Worm (Caenorhabditis elegans): ENCODE results near the gene srsx-24.
"Not testable (repeated sequence)": the region's sequence is repeated elsewhere in the genome, so short reads cannot be mapped to it uniquely, and the experiment has no call there.

The srsx-24 gene

DNA sequence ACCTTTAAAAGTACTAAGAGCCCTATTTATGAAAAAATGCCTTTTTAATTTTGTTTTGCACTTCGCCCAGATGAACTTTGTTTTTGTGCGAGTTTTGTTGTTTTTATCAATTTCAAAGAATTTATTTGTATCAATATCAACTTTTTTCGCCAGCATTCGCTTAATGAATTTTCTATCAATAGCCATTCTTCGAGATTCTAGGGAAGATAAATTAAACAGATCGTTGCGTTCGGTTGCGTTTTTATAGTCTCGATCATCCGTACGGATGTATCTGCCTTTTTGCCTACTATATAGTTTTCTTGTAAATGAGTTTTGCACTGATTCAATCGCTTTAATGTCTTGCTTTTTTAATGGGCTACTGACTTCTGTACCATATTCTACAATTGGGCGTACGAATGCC, 33.8 kb downstream of the srsx-24 start, which contains the start of gene nhr-147:
TSS of gene nhr-147 (plus strand) at position 301 of the 400 bp plus-strand sequence.
- not testable (repeated sequence) for TF ChIP-seq pat-9, sdc-2, rnt-1 (tag; optimal IDR thresholded peaks at IDR 0.05)

DNA sequence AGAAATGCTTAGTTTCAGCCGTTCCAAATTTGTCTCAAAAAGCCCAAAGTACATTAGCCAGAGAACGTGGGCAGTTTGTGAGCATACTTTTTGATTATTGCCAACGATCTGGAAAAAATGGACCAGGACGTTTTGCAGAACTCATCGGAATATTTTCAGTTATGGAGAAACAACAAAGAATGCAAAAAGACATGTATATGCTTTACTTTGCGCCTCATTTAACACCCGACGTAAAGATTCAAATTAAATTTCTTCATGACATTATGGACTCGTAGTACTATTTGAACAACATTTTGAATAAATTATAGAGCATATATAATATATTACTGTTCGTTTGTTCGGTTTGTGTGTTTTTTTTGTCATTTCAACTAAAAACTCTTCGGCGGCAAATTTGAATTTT, 35.8 kb downstream of the srsx-24 start, which contains the start of gene srh-244:
TSS of gene srh-244 (plus strand) at position 301 of the 400 bp plus-strand sequence.
- TF ChIP-seq pqm-1 (tag; optimal IDR thresholded peaks at IDR 0.05) (no peak), sox-2 (GFP tag; IDR thresholded peaks at IDR 0.05) (no peak), sdc-2 (tag; optimal IDR thresholded peaks at IDR 0.05) (no peak), che-1 (tag; optimal IDR thresholded peaks at IDR 0.05) (no peak), pha-2 (tag; optimal IDR thresholded peaks at IDR 0.05) (no peak), pha-4 (tag; optimal IDR thresholded peaks at IDR 0.05) (no peak), elt-2 (tag; optimal IDR thresholded peaks at IDR 0.05) (no peak), ztf-16 (tag; optimal IDR thresholded peaks at IDR 0.05) (no peak), ceh-9 (tag; optimal IDR thresholded peaks at IDR 0.05) (no peak), pros-1 (tag; optimal IDR thresholded peaks at IDR 0.05) (no peak), sox-4 (tag; optimal IDR thresholded peaks at IDR 0.05) (no peak), ttx-3 (tag; optimal IDR thresholded peaks at IDR 0.05) (no peak), C08G9.2 (tag; optimal IDR thresholded peaks at IDR 0.05) (no peak), pat-9 (tag; optimal IDR thresholded peaks at IDR 0.05) (no peak)

DNA sequence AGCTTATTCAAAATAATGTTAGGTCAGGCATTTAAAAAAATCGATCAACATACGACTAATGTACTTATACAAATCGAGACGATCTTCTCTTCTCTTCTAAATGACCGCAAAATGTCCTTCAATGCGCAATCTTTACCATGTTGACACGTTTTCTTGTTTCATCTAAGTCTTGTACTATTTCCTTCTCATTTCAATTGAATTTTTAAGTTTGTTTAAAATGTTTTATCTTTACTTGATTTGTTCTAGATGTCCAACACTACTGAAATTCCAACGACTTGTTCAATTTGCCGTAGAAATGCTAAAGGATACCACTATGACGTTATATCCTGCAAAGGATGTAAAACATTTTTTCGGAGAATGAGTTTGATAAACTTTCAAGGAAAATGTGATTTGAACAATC, 37.3 kb downstream of the srsx-24 start, which contains the start of the genes nhr-263 and nhr-148:
TSS of gene nhr-263 (minus strand) at position 101 of the 400 bp plus-strand sequence.
TSS of gene nhr-148 (plus strand) at position 215 of the 400 bp plus-strand sequence.
- TF ChIP-seq ama-1 (optimal IDR thresholded peaks at IDR 0.05) (no peak), ztf-16 (tag; optimal IDR thresholded peaks at IDR 0.05) (no peak), gmeb-2 (tag; optimal IDR thresholded peaks at IDR 0.05) (no peak), K09A11.1 (tag; optimal IDR thresholded peaks at IDR 0.05; ENCODE audit: insufficient read depth) (no peak), pax-1 (tag; optimal IDR thresholded peaks at IDR 0.05) (no peak), tbx-2 (tag; optimal IDR thresholded peaks at IDR 0.05) (no peak), che-1 (tag; optimal IDR thresholded peaks at IDR 0.05) (no peak), elt-4 (tag; optimal IDR thresholded peaks at IDR 0.05) (no peak), ceh-31 (tag; optimal IDR thresholded peaks at IDR 0.05) (no peak), lim-6 (tag; optimal IDR thresholded peaks at IDR 0.05) (no peak), lin-11 (tag; optimal IDR thresholded peaks at IDR 0.05) (no peak), unc-55 (GFP tag; optimal IDR thresholded peaks at IDR 0.05) (no peak), pros-1 (tag; optimal IDR thresholded peaks at IDR 0.05) (no peak), C38D4.7 (GFP tag; optimal IDR thresholded peaks at IDR 0.05) (no peak), hlh-8 (tag; optimal IDR thresholded peaks at IDR 0.05) (no peak), elt-2 (tag; optimal IDR thresholded peaks at IDR 0.05) (no peak), hlh-13 (GFP tag; optimal IDR thresholded peaks at IDR 0.05) (no peak), ahr-1 (tag; optimal IDR thresholded peaks at IDR 0.05) (no peak)

DNA sequence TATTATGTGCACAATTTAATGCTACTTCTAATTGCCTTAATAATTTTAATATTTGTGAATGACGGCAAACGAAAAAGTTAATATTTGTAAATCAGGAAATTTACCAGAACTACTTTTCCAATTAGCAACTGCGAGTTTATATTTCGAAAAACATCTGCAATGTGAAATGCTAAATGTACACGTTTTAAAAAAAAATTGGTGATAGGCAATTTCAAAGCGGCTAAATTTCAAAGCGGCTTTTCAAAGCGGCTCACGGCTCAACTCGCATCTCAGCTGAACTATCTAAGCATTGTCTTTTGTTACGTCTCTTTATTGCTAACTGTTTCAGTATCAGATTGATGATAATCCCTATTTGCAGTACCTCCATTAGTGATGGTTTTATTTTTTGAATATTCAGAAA, 39.5 kb downstream of the srsx-24 start, which contains the start of gene srh-187:
TSS of gene srh-187 (minus strand) at position 101 of the 400 bp plus-strand sequence.
- TF ChIP-seq ets-4 (tag; optimal IDR thresholded peaks at IDR 0.05) (no peak), pqm-1 (tag; optimal IDR thresholded peaks at IDR 0.05) (no peak), unc-86 (tag; optimal IDR thresholded peaks at IDR 0.05) (no peak), ceh-34 (tag; optimal IDR thresholded peaks at IDR 0.05) (no peak), hlh-15 (tag; optimal IDR thresholded peaks at IDR 0.05) (no peak)

DNA sequence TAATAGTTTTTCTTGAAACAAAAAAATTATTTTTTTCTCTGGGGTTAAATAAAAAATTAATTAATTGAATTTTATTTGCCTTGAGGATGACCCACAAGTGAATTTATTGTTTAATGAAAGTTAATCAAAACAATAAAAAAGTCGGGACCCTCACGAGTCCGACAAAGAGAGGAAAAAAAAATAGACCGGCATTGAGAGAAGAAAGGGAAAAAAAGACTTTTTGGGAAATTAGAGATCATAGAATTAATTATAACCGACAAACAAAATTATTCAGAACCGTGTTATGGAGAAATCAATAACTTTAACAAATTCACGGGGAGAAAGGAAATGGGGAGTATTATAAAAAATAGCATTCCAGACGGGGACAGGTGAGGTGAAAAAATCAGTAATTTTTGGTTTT, 42.1 kb downstream of the srsx-24 start, which contains the start of gene F10G2.7:
TSS of gene F10G2.7 (minus strand) at position 101 of the 400 bp plus-strand sequence.
- not testable (repeated sequence) for TF ChIP-seq dmd-4 (tag; optimal IDR thresholded peaks at IDR 0.05; ENCODE audit: borderline replicate concordance); ama-1 (optimal IDR thresholded peaks at IDR 0.05); ceh-22 (tag; optimal IDR thresholded peaks at IDR 0.05)
